1 fruit fly cellular context compared by ENCODE assay signal in the genomic region with DNA sequence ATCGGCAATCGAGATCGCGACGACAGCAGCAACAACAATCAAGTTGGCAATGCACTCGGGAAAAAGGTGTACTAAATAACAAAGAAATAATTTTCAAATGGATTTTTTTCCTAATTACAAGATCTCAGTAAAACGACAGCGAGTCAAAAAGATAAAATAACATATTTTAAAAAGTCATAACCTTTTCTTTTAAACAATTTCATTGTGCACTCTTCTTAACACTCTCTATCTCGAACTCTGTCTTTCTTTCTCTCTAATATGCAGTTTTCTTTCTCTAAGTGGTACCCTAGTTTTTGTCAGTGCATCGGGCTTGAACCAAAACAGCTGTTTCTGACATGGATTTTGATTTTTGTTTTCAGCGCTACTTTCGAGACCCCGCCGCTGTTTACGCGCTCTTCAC.
A peak's percentile ranks its signal among the peaks of the same experiment; 100 is the strongest.
TF ChIP-seq lines count a peak whose summit lies in the region.

No protein-coding gene starts in this region.

TF ChIP-seq in whole organism, embryonic, 481 proteins besides CTCF, POLR2A, EP300 and RAD21 (continued from another document):
- peak; percentile 23 for TF ChIP-seq Lhr (GFP tag; optimal IDR thresholded peaks at IDR 0.05; lab: Kevin White, UChicago)
- TF ChIP-seq ac (GFP tag; optimal IDR thresholded peaks at IDR 0.05; lab: Kevin White, UChicago) = no peak
- TF ChIP-seq gce (GFP tag; IDR thresholded peaks at IDR 0.05; lab: Robert Waterston, UW) = peak; percentile 48; the same call in 1 of the 3 replicates
- TF ChIP-seq Oli (tag; optimal IDR thresholded peaks at IDR 0.05; lab: Kevin White, UChicago) = peak; percentile 86
- TF ChIP-seq pita (GFP tag; optimal IDR thresholded peaks at IDR 0.05; lab: Kevin White, UChicago) = no peak
- TF ChIP-seq dysf (GFP tag; IDR thresholded peaks at IDR 0.05; lab: Robert Waterston, UW) = peak; percentile 89
- TF ChIP-seq ato (GFP tag; IDR thresholded peaks at IDR 0.05; lab: Robert Waterston, UW; ENCODE audit: partially characterized antibody) = no peak
- TF ChIP-seq ken (GFP tag; IDR thresholded peaks at IDR 0.05; lab: Robert Waterston, UW) = 0 out of 3 replicates have a peak, but pooled peaks have one; percentile 47
- TF ChIP-seq B-H2 (GFP tag; optimal IDR thresholded peaks at IDR 0.05; lab: Kevin White, UChicago) = no peak
- no peak for TF ChIP-seq CG4617 (GFP tag; optimal IDR thresholded peaks at IDR 0.05; lab: Kevin White, UChicago; ENCODE audit: borderline replicate concordance)
- TF ChIP-seq CG14050 (GFP tag; IDR thresholded peaks at IDR 0.05; lab: Robert Waterston, UW) = peak; percentile 50; the same call in 2 of the 3 replicates
- no peak for TF ChIP-seq Dip2 (GFP tag; IDR thresholded peaks at IDR 0.05; lab: Robert Waterston, UW)
- peak; percentile 33 for TF ChIP-seq cato (GFP tag; optimal IDR thresholded peaks at IDR 0.05; lab: Kevin White, UChicago; ENCODE audit: borderline replicate concordance)
- no peak for TF ChIP-seq ara (GFP tag; IDR thresholded peaks at IDR 0.05; lab: Robert Waterston, UW)
- no peak for TF ChIP-seq Hr39 (optimal IDR thresholded peaks at IDR 0.05; lab: Kevin White, UChicago)
- TF ChIP-seq gsb (GFP tag; IDR thresholded peaks at IDR 0.05; lab: Robert Waterston, UW) = peak; percentile 66
- peak; percentile 51 for TF ChIP-seq ap (GFP tag; IDR thresholded peaks at IDR 0.05; lab: Robert Waterston, UW)
- TF ChIP-seq Adf1 (GFP tag; IDR thresholded peaks at IDR 0.05; lab: Robert Waterston, UW) = peak; percentile 41; the same call in 1 of the 2 replicates
- TF ChIP-seq crp (GFP tag; optimal IDR thresholded peaks at IDR 0.05; lab: Kevin White, UChicago) = peak in 1 of 2 experiments; percentile 59
- peak; percentile 83; the same call in 2 of the 3 replicates for TF ChIP-seq so (GFP tag; IDR thresholded peaks at IDR 0.05; lab: Robert Waterston, UW)
- TF ChIP-seq HLH3B (GFP tag; IDR thresholded peaks at IDR 0.05; lab: Robert Waterston, UW) = peak; percentile 71
- TF ChIP-seq Ets97D (GFP tag; optimal IDR thresholded peaks at IDR 0.05; lab: Kevin White, UChicago) = peak; percentile 7
- peak; percentile 70 for TF ChIP-seq pho (GFP tag; optimal IDR thresholded peaks at IDR 0.05; lab: Kevin White, UChicago)
- TF ChIP-seq ham (GFP tag; IDR thresholded peaks at IDR 0.05; lab: Robert Waterston, UW) = no peak
- TF ChIP-seq hbn (GFP tag; IDR thresholded peaks at IDR 0.05; lab: Robert Waterston, UW; ENCODE audit: partially characterized antibody) = no peak
- TF ChIP-seq cad (GFP tag; optimal IDR thresholded peaks at IDR 0.05; lab: Kevin White, UChicago) = no peak
- peak; percentile 48 for TF ChIP-seq Fer2 (tag; optimal IDR thresholded peaks at IDR 0.05; lab: Kevin White, UChicago)
- no peak for TF ChIP-seq h (optimal IDR thresholded peaks at IDR 0.05; lab: Kevin White, UChicago)
- no peak for TF ChIP-seq rib (GFP tag; IDR thresholded peaks at IDR 0.05; lab: Robert Waterston, UW)
- TF ChIP-seq CG10565 (GFP tag; optimal IDR thresholded peaks at IDR 0.05; lab: Kevin White, UChicago) = no peak
- TF ChIP-seq CG8089 (GFP tag; optimal IDR thresholded peaks at IDR 0.05; lab: Kevin White, UChicago) = peak; percentile 57
- peak; percentile 53 for TF ChIP-seq CG10274 (GFP tag; optimal IDR thresholded peaks at IDR 0.05; lab: Kevin White, UChicago)
- no peak for TF ChIP-seq CG7271 (tag; optimal IDR thresholded peaks at IDR 0.05; lab: Kevin White, UChicago)
- peak; percentile 61 for TF ChIP-seq CG11723 (GFP tag; optimal IDR thresholded peaks at IDR 0.05; lab: Kevin White, UChicago)
- TF ChIP-seq gfzf (GFP tag; optimal IDR thresholded peaks at IDR 0.05; lab: Kevin White, UChicago) = no peak
- peak; percentile 57 for TF ChIP-seq Bteb2 (GFP tag; optimal IDR thresholded peaks at IDR 0.05; lab: Kevin White, UChicago)
- peak; percentile 70; the same call in 2 of the 3 replicates for TF ChIP-seq CG11093 (GFP tag; IDR thresholded peaks at IDR 0.05; lab: Robert Waterston, UW)
- TF ChIP-seq CG1024 (GFP tag; IDR thresholded peaks at IDR 0.05; lab: Robert Waterston, UW) = peak; percentile 50; the same call in 1 of the 2 replicates
- TF ChIP-seq phol (tag; optimal IDR thresholded peaks at IDR 0.05; lab: Kevin White, UChicago) = peak; percentile 85
- TF ChIP-seq lab (GFP tag; optimal IDR thresholded peaks at IDR 0.05; lab: Kevin White, UChicago) = peak; percentile 86
- peak; percentile 73 for TF ChIP-seq CG5180 (GFP tag; optimal IDR thresholded peaks at IDR 0.05; lab: Kevin White, UChicago)
- TF ChIP-seq fd96Cb (tag; optimal IDR thresholded peaks at IDR 0.05; lab: Kevin White, UChicago) = peak; percentile 80
- TF ChIP-seq CG11456 (GFP tag; IDR thresholded peaks at IDR 0.05; lab: Robert Waterston, UW) = no peak
- TF ChIP-seq CG17612 (GFP tag; IDR thresholded peaks at IDR 0.05; lab: Robert Waterston, UW) = peak; percentile 33; the same call in 1 of the 2 replicates
- peak; percentile 14 for TF ChIP-seq vfl (GFP tag; optimal IDR thresholded peaks at IDR 0.05; lab: Kevin White, UChicago)
- peak; percentile 67 for TF ChIP-seq CG10366 (GFP tag; IDR thresholded peaks at IDR 0.05; lab: Robert Waterston, UW)
- TF ChIP-seq CG4360 (GFP tag; IDR thresholded peaks at IDR 0.05; lab: Robert Waterston, UW) = no peak
- TF ChIP-seq schlank (tag; optimal IDR thresholded peaks at IDR 0.05; lab: Kevin White, UChicago) = no peak
- peak; percentile 55 for TF ChIP-seq Atf-2 (GFP tag; optimal IDR thresholded peaks at IDR 0.05; lab: Kevin White, UChicago)
- TF ChIP-seq Nf-YB (GFP tag; optimal IDR thresholded peaks at IDR 0.05; lab: Kevin White, UChicago) = peak; percentile 42
- TF ChIP-seq CG17328 (GFP tag; IDR thresholded peaks at IDR 0.05; lab: Robert Waterston, UW) = 0 out of 2 replicates have a peak, but pooled peaks have one; percentile 45
- TF ChIP-seq Awh (GFP tag; IDR thresholded peaks at IDR 0.05; lab: Robert Waterston, UW) = 0 out of 2 replicates have a peak, but pooled peaks have one; percentile 11
